Worm (Caenorhabditis elegans) whole organism, L4/young adult: ENCODE results near the gene nhr-137.

Experiments used
- W03F9.2 ChIP-seq: fragments of 150-350 bp; optimal IDR thresholded peaks from 2 replicates; lab custom pipeline; 2014; ENCODE audit warnings: missing biosample characterization, missing genetic modification characterization
- dao-5 ChIP-seq: sonication (generic microtip); optimal IDR thresholded peaks from 2 replicates; lab custom pipeline; 2016; ENCODE audit warnings: missing genotype, missing genetic modification characterization, moderate library complexity, missing compliant biosample characterization
- him-1 ChIP-seq: sonication (generic microtip); optimal IDR thresholded peaks from 2 replicates; lab custom pipeline; 2016; ENCODE audit warnings: missing genotype, missing genetic modification reagents, missing genetic modification characterization, missing compliant biosample characterization

nhr-137 gene

ce11 chrX:6682683-6683082 lies 13.9 kb upstream of the nhr-137 start, which contains the start of gene F38B6.8:
TSS of gene F38B6.8 (minus strand) at chrX:6682783.
- TF ChIP-seq him-1 (no peak), W03F9.2 (tag; lab: Kevin White, UChicago) (no peak), dao-5 (tag; lab: Kevin White, UChicago) (no peak)

- TF ChIP-seq him-1: no peak
- TF ChIP-seq dao-5 (tag; lab: Kevin White, UChicago): no peak
- no peak for TF ChIP-seq W03F9.2 (tag; lab: Kevin White, UChicago)
These were observed 5.6 kb upstream of the nhr-137 start, which contains the start of gene F38B6.4 for ce11 chrX:6674333-6674919. TSS of gene F38B6.4 (plus strand) at chrX:6674869.

ce11 chrX:6672519-6672918 lies 3.7 kb upstream of the nhr-137 start, which contains the start of gene col-172:
TSS of gene col-172 (plus strand) at chrX:6672819.
- TF ChIP-seq W03F9.2 (tag; lab: Kevin White, UChicago) (no peak), him-1 (no peak), dao-5 (tag; lab: Kevin White, UChicago) (no peak)

DNA sequence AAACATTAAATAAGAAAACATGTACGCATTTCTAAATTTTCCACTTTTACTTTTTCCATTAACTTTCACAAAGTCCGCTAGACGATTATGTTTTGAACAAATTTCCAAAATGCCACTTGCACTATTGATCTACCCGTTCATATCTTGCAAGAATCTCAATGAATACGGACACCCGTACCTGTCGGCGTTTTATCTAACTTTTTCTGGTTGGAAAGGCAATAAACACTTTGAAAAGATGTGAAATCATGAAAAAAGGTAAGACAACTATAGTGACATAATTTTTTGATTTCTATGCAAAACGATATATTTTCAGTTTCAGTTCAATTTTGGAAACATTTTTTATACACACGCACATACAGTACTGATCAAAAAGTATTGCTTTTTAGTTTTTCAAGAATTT lies 2.9 kb upstream of the nhr-137 start:
- TF ChIP-seq W03F9.2 (tag; lab: Kevin White, UChicago) (no peak), him-1 (no peak), dao-5 (tag; lab: Kevin White, UChicago) (no peak)

DNA sequence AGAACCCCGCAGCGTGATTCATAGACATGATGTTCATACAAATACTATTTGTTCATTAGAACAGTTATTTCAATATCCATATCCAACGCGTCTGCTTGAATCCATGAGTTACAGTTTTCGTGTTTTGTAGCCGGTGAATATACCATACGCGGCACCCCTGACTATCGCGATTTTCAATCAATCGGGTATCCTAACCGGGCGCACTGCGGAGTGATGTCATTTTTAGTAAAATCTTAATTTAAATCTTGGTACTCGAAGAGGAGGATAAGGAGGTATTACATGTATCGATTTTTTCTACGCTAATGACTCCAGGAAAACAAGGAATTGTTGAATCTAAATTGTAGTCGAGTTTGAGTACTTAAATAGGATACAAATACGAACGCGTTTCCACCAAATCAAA lies 555 bp upstream of the nhr-137 start:
- no peak for TF ChIP-seq him-1
- TF ChIP-seq dao-5 (tag; lab: Kevin White, UChicago): no peak

- TF ChIP-seq W03F9.2 (tag; lab: Kevin White, UChicago): no peak
- no peak for TF ChIP-seq him-1
- TF ChIP-seq dao-5 (tag; lab: Kevin White, UChicago): no peak
These were observed 1.3 kb downstream of the nhr-137 start for ce11 chrX:6667468-6667867.

- no peak for TF ChIP-seq him-1
- TF ChIP-seq dao-5 (tag; lab: Kevin White, UChicago): no peak
- TF ChIP-seq W03F9.2 (tag; lab: Kevin White, UChicago): no peak
These were observed 3.5 kb downstream of the nhr-137 start for ce11 chrX:6665129-6665858.

DNA sequence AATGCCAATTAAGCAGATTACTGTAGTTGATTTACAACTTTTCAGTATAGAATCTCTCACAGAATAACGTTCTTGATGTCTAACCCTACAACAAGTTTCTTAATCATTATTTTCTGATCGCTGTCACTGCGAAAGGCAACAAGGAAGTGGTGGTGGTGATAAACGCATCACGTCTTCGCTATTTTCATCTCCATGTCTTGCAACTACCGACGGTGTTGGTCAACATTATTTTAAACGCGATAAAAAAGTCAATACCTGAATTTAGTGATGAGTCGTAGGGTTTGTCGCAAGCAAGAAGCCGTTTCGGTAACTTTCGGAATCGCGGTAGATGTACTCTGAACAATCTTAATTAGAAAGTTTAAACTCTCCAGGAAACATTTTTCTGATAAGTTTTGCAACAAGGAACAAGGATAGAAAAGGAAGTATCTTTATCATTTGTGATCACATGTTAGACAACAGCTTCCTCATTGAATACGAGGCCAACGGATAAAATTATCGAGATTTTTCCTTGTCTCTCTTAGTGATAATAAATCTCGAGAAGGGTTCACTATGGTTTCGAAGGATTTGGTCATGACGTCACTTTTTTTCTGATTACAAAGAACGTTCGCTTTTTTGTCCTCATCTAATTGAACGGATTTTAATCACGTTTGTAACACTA lies 4.9 kb downstream of the nhr-137 start:
- no peak for TF ChIP-seq dao-5 (tag; lab: Kevin White, UChicago)
- no peak for TF ChIP-seq W03F9.2 (tag; lab: Kevin White, UChicago)
- TF ChIP-seq him-1: no peak

DNA sequence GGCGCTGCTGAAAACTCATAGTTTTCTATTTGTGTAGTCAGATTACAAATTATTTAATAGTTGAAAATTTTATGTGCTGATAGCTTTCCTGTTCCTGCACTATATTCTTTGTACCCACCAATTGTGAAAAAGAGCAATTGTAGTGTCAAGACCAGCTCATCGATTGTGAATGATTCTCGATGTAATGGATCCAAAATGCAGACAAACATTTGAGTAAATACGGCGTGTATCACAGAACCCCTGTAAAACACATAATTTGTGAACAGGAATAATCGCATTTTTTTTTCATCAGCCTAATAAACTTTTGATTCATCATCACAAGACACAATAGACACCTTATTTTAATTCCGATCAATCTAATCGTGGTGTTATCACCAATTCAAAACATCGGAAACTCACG lies 6.5 kb downstream of the nhr-137 start:
- TF ChIP-seq dao-5 (tag; lab: Kevin White, UChicago) (no peak), W03F9.2 (tag; lab: Kevin White, UChicago) (no peak), him-1 (no peak)

DNA sequence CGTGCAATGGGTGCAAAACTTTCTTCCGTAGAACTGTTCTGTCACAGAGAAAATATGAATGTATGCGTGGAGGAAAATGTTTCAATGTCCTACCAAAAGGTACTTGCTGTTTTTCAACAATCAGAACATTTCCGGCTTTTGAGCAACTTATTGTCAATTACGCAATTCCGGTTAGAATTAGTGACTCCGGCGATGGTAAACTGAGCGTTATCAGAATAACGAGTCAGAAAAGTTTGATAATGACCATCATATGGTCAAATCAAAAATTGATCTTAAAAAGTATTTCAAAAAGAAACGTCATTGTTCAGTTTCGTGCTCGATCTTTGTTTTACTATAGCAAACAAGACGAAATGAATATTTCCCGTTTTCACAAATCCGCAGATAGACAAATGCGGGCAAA lies 12.0 kb downstream of the nhr-137 start:
- TF ChIP-seq him-1 (no peak), dao-5 (tag; lab: Kevin White, UChicago) (no peak), W03F9.2 (tag; lab: Kevin White, UChicago) (no peak)

- TF ChIP-seq him-1 (no peak), W03F9.2 (tag; lab: Kevin White, UChicago) (no peak), dao-5 (tag; lab: Kevin White, UChicago) (no peak)
These were observed 12.6 kb downstream of the nhr-137 start for ce11 chrX:6656251-6656650.

- TF ChIP-seq dao-5 (tag; lab: Kevin White, UChicago) (no peak), W03F9.2 (tag; lab: Kevin White, UChicago) (no peak), him-1 (no peak)
These were observed 13.6 kb downstream of the nhr-137 start, which contains the start of gene nhr-173 for ce11 chrX:6655163-6655562. TSS of gene nhr-173 (plus strand) at chrX:6655528.

- TF ChIP-seq W03F9.2 (tag; lab: Kevin White, UChicago) (no peak), dao-5 (tag; lab: Kevin White, UChicago) (no peak), him-1 (no peak)
These were observed 14.7 kb downstream of the nhr-137 start for ce11 chrX:6654139-6654538.

ce11 chrX:6653173-6653572 lies 15.6 kb downstream of the nhr-137 start:
- TF ChIP-seq him-1 (no peak), W03F9.2 (tag; lab: Kevin White, UChicago) (no peak), dao-5 (tag; lab: Kevin White, UChicago) (no peak)
